Worm (Caenorhabditis elegans): ENCODE measurements around the gene C44H4.6.

C44H4.6 gene

DNA sequence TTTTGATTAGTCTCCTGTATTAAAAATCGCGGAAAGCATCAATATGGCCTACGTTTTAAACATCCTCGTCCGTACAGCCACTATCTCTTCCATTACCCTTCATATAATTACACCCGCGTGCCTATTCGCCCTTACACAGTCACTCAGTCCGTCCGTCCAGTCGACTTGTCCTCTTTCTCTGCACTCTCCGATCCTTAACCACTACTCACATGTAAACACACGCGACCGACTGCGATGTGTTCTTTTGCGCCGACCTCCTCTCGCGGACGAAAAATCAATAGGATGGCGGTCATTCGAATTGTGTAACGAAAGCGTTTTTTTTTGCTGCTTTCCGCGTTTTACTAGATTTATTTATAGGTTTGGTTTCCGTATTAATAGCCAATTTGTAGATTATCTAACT lies 3.5 kb upstream of the C44H4.6 start, which contains the start of gene eor-2 (continued):
- 0 out of 2 replicates have a peak, but pooled peaks have one; percentile 27 for TF ChIP-seq dmd-8 (GFP tag; IDR thresholded peaks at IDR 0.05)
- TF ChIP-seq hlh-30 (tag; optimal IDR thresholded peaks at IDR 0.05; ENCODE audit: insufficient read depth), result peak; percentile 99
- TF ChIP-seq nhr-10 (tag; optimal IDR thresholded peaks at IDR 0.05), result no peak
- no peak for TF ChIP-seq Y5F2A.4 (GFP tag; optimal IDR thresholded peaks at IDR 0.05)
- TF ChIP-seq aha-1 (tag), result peak; percentile 97
- peak in 1 of 2 experiments; percentile 5 for TF ChIP-seq daf-16 (GFP tag; optimal IDR thresholded peaks at IDR 0.05)
- peak; percentile 97 for TF ChIP-seq daf-16 (tag; optimal IDR thresholded peaks at IDR 0.05)
- 0 out of 2 replicates have a peak, but pooled peaks have one; percentile 38 for TF ChIP-seq ceh-20 (GFP tag; IDR thresholded peaks at IDR 0.05)
- peak; percentile 23 for TF ChIP-seq ztf-7 (tag; optimal IDR thresholded peaks at IDR 0.05)
- TF ChIP-seq daf-8 (GFP tag; IDR thresholded peaks at IDR 0.05), result no peak
- TF ChIP-seq F26F4.8 (GFP tag; conservative IDR thresholded peaks at IDR 0.05), result no peak
- peak; percentile 98 for TF ChIP-seq mxl-3 (GFP tag; optimal IDR thresholded peaks at IDR 0.05)
- TF ChIP-seq nhr-77 (tag; optimal IDR thresholded peaks at IDR 0.05), result peak; percentile 56
- TF ChIP-seq pha-4 (GFP tag; IDR thresholded peaks at IDR 0.05), result no peak
- peak; percentile 65 for TF ChIP-seq pha-4 (tag; optimal IDR thresholded peaks at IDR 0.05)
- TF ChIP-seq dmd-6 (GFP tag; IDR thresholded peaks at IDR 0.05), result peak; percentile 82
- peak; percentile 5 for TF ChIP-seq T20F7.1 (GFP tag; optimal IDR thresholded peaks at IDR 0.05)
- no peak for TF ChIP-seq daf-12 (tag; optimal IDR thresholded peaks at IDR 0.05)
- peak; percentile 82 for TF ChIP-seq arid-1 (GFP tag; conservative IDR thresholded peaks at IDR 0.05)
- peak; percentile 71; the same call in 1 of the 2 replicates for TF ChIP-seq ctbp-1 (GFP tag; IDR thresholded peaks at IDR 0.05)
- TF ChIP-seq spr-1 (tag; optimal IDR thresholded peaks at IDR 0.05), result peak; percentile 35

DNA sequence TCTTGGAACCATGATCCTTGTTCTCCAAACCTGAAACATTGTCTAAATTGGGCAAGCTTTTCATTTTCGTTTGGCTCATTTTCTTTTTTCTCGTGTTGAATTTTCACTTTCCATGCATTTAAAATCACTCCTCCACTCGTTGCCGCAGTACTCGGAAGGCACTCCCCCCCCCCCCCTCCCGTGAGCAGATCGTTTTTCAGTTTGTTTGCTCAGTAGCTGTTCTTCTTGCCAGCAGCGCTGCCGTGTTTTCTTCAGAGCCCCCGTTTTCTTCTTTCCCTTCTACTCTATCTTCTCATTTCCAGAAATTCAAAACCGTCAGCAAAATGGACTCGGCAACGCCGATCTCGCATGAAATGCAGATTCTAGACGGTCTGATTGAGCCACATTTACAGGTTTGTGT lies 4.3 kb downstream of the C44H4.6 start, which contains the start of gene C44H4.8:
Gene C44H4.8, plus strand, starts transcription at position 301 of the 400 bp plus-strand sequence.
- TF ChIP-seq nhr-28 (tag; optimal IDR thresholded peaks at IDR 0.05), result no peak
- no peak for TF ChIP-seq mxl-2 (GFP tag; conservative IDR thresholded peaks at IDR 0.05)
- no peak for TF ChIP-seq egl-27 (tag; optimal IDR thresholded peaks at IDR 0.05)
- no peak for TF ChIP-seq madf-5 (GFP tag; IDR thresholded peaks at IDR 0.05)
- TF ChIP-seq mep-1 (tag; optimal IDR thresholded peaks at IDR 0.05), result no peak
- no peak for TF ChIP-seq zip-11 (GFP tag; IDR thresholded peaks at IDR 0.05)
- no peak for TF ChIP-seq Y5F2A.4 (GFP tag; optimal IDR thresholded peaks at IDR 0.05)
- TF ChIP-seq ama-1 (optimal IDR thresholded peaks at IDR 0.05), result no peak
- no peak for TF ChIP-seq Y75B8A.6 (GFP tag; IDR thresholded peaks at IDR 0.05)
- no peak for TF ChIP-seq zip-2 (tag; optimal IDR thresholded peaks at IDR 0.05)
- no peak for TF ChIP-seq lin-38 (GFP tag; IDR thresholded peaks at IDR 0.05)
- TF ChIP-seq T20F7.1 (GFP tag; optimal IDR thresholded peaks at IDR 0.05), result no peak
- TF ChIP-seq hlh-11 (tag; optimal IDR thresholded peaks at IDR 0.05), result no peak
- no peak for TF ChIP-seq snpc-4 (tag; optimal IDR thresholded peaks at IDR 0.05)
- TF ChIP-seq ceh-82 (tag; optimal IDR thresholded peaks at IDR 0.05), result no peak
- TF ChIP-seq F37D6.2 (tag; optimal IDR thresholded peaks at IDR 0.05), result no peak
- no peak for TF ChIP-seq Y48G9A.11 (GFP tag; IDR thresholded peaks at IDR 0.05)

DNA sequence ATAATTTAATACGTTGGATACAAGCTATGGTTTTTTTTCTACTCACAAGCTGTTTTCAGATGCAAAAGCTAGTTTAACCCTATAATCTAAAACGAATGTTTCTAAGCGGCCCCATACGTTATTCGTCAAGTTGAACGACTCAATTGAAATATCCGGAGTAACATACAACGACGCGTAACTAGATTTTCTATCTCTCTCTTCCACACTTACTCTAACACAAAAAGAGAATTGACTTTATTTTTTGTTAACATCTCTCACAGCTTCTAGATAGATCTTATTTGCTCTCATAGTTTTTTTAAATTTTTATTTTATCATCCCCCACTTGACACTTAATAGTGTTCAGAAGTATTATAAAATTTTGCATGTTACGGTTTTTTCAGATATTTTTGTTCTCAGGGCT lies 5.9 kb downstream of the C44H4.6 start:
- TF ChIP-seq ceh-44 (GFP tag; IDR thresholded peaks at IDR 0.05) (no peak), mep-1 (tag; optimal IDR thresholded peaks at IDR 0.05) (no peak), ces-1 (GFP tag; optimal IDR thresholded peaks at IDR 0.05) (peak; percentile 94), lsy-2 (tag; optimal IDR thresholded peaks at IDR 0.05) (peak in 1 of 2 experiments; percentile 3), ctbp-1 (GFP tag; IDR thresholded peaks at IDR 0.05) (0 out of 2 replicates have a peak, but pooled peaks have one; percentile 16), Y48G9A.11 (GFP tag; IDR thresholded peaks at IDR 0.05) (no peak), ama-1 (optimal IDR thresholded peaks at IDR 0.05) (no peak), ceh-62 (tag; optimal IDR thresholded peaks at IDR 0.05) (no peak), fkh-10 (GFP tag; optimal IDR thresholded peaks at IDR 0.05) (peak; percentile 96)
